Worm (Caenorhabditis elegans) whole organism, midembryonic: ENCODE data around the gene nonu-1.

Experiments used
- ref-1 ChIP-seq: fragments of 200-800 bp; sonication (Bioruptor generic); conservative IDR thresholded peaks from 2 replicates; pipeline ENCODE4 v1.3.6; 2022; ENCODE audit warnings: missing genetic modification reagents, missing genetic modification characterization, missing compliant biosample characterization
- ztf-23 ChIP-seq: fragments of 200-800 bp; sonication (Bioruptor generic); IDR thresholded peaks from 2 replicates; pipeline ENCODE4 v1.3.6; 2022; ENCODE audit warnings: missing genetic modification reagents, missing genetic modification characterization, missing compliant biosample characterization

ce11 chrIII:4875663-4876062 is 26.0 kb upstream of the nonu-1 start:
- TF ChIP-seq ref-1 (GFP tag; lab: Robert Waterston, UW) = no peak
- no peak for TF ChIP-seq ztf-23 (GFP tag; lab: Robert Waterston, UW)
